Worm (Caenorhabditis elegans) whole organism, L3 larva: ENCODE measurements around the gene C06B3.1.

Experiments used
- R02D3.7 ChIP-seq: fragments of 150-350 bp; optimal IDR thresholded peaks from 2 replicates; lab custom pipeline; 2014; ENCODE audit warnings: missing biosample characterization, missing genetic modification characterization
- ZK546.5 ChIP-seq: sonication (generic microtip); optimal IDR thresholded peaks from 2 replicates; lab custom pipeline; 2017; ENCODE audit warnings: missing biosample characterization, missing genetic modification characterization
- aly-2 ChIP-seq: fragments of 150-350 bp; optimal IDR thresholded peaks from 2 replicates; lab custom pipeline; 2014; ENCODE audit warnings: missing biosample characterization, missing genetic modification characterization
- ceh-16 ChIP-seq: sonication (generic microtip); optimal IDR thresholded peaks from 2 replicates; lab custom pipeline; 2017; ENCODE audit warnings: missing biosample characterization, missing genetic modification characterization
- ceh-82 ChIP-seq: fragments of 150-350 bp; optimal IDR thresholded peaks from 2 replicates; lab custom pipeline; 2014; ENCODE audit warnings: missing biosample characterization, missing genetic modification characterization
- ceh-9 ChIP-seq: sonication (generic microtip); optimal IDR thresholded peaks from 2 replicates; lab custom pipeline; 2018; ENCODE audit warnings: missing biosample characterization, missing genetic modification characterization
- daf-12 ChIP-seq: fragments of 150-350 bp; optimal IDR thresholded peaks from 2 replicates; lab custom pipeline; 2014; ENCODE audit warnings: missing biosample characterization, missing genetic modification reagents, missing genetic modification characterization
- egl-27 ChIP-seq: sonication (generic microtip); optimal IDR thresholded peaks from 4 replicates; lab custom pipeline; 2017; ENCODE audit warnings: missing biosample characterization, missing genetic modification reagents, missing genetic modification characterization
- elt-1 ChIP-seq: fragments of 150-350 bp; optimal IDR thresholded peaks from 2 replicates; lab custom pipeline; 2014; ENCODE audit warnings: missing biosample characterization, missing genetic modification characterization
- elt-2 ChIP-seq: sonication (generic microtip); optimal IDR thresholded peaks from 2 replicates; lab custom pipeline; 2016; ENCODE audit warnings: missing genetic modification reagents, mild to moderate bottlenecking, missing genetic modification characterization, missing compliant biosample characterization
- fkh-10 ChIP-seq: sonication (generic microtip); optimal IDR thresholded peaks from 2 replicates; lab custom pipeline; 2017; ENCODE audit warnings: missing biosample characterization, missing genetic modification reagents, missing genetic modification characterization
- fkh-2 ChIP-seq: fragments of 150-350 bp; optimal IDR thresholded peaks from 2 replicates; lab custom pipeline; 2014; ENCODE audit warnings: missing biosample characterization, missing genetic modification reagents, missing genetic modification characterization
- fos-1 ChIP-seq: fragments of 150-350 bp; optimal IDR thresholded peaks from 2 replicates; lab custom pipeline; 2014; ENCODE audit warnings: missing biosample characterization, missing genetic modification characterization
- hmg-11 ChIP-seq: sonication (generic microtip); optimal IDR thresholded peaks from 2 replicates; lab custom pipeline; 2016; ENCODE audit warnings: missing genetic modification characterization, missing compliant biosample characterization
- jun-1 ChIP-seq: fragments of 150-350 bp; optimal IDR thresholded peaks from 2 replicates; lab custom pipeline; 2014; ENCODE audit warnings: missing biosample characterization, missing genetic modification reagents, missing genetic modification characterization
- lsy-12 ChIP-seq: sonication (generic microtip); optimal IDR thresholded peaks from 2 replicates; lab custom pipeline; 2016; ENCODE audit warnings: mild to moderate bottlenecking, missing genetic modification characterization, missing compliant biosample characterization
- mdl-1 ChIP-seq: fragments of 150-350 bp; optimal IDR thresholded peaks from 2 replicates; lab custom pipeline; 2014; ENCODE audit warnings: missing biosample characterization, missing genetic modification characterization
- mml-1 ChIP-seq: fragments of 150-350 bp; sonication (generic microtip); optimal IDR thresholded peaks from 3 replicates; lab custom pipeline; 2014; ENCODE audit warnings: missing biosample characterization, missing genetic modification characterization
- nfya-1 ChIP-seq: sonication (generic microtip); optimal IDR thresholded peaks from 2 replicates; lab custom pipeline; 2017; ENCODE audit warnings: missing genetic modification characterization, mild to moderate bottlenecking, missing compliant biosample characterization, antibody characterized with exemption, moderate library complexity; ENCODE audit not compliant: insufficient read depth
- nhr-11 ChIP-seq: fragments of 150-350 bp; optimal IDR thresholded peaks from 2 replicates; lab custom pipeline; 2014; ENCODE audit warnings: missing biosample characterization, missing genetic modification characterization
- nhr-237 ChIP-seq: fragments of 150-350 bp; optimal IDR thresholded peaks from 2 replicates; lab custom pipeline; 2014; ENCODE audit warnings: missing biosample characterization, missing genetic modification characterization
- nhr-25 ChIP-seq: sonication (generic microtip); optimal IDR thresholded peaks from 2 replicates; lab custom pipeline; 2017; ENCODE audit warnings: missing biosample characterization, missing genetic modification characterization
- nhr-28 ChIP-seq: fragments of 150-350 bp; optimal IDR thresholded peaks from 2 replicates; lab custom pipeline; 2014; ENCODE audit warnings: missing biosample characterization, missing genetic modification characterization
- nhr-43 ChIP-seq: sonication (generic microtip); optimal IDR thresholded peaks from 2 replicates; lab custom pipeline; 2016; ENCODE audit warnings: mild to moderate bottlenecking, missing genetic modification characterization, missing compliant biosample characterization; ENCODE audit not compliant: poor library complexity, severe bottlenecking
- nhr-77 ChIP-seq: fragments of 150-350 bp; optimal IDR thresholded peaks from 2 replicates; lab custom pipeline; 2014; ENCODE audit warnings: missing biosample characterization, missing genetic modification characterization
- pqm-1 ChIP-seq: fragments of 150-350 bp; optimal IDR thresholded peaks from 2 replicates; lab custom pipeline; 2017; ENCODE audit warnings: missing biosample characterization, missing genetic modification characterization, inconsistent platforms
- sea-2 ChIP-seq: fragments of 150-350 bp; sonication (generic microtip); optimal IDR thresholded peaks from 4 replicates; lab custom pipeline; 2014; ENCODE audit warnings: missing biosample characterization, missing genetic modification reagents, missing genetic modification characterization
- skn-1 ChIP-seq: fragments of 150-350 bp; optimal IDR thresholded peaks from 2 replicates; lab custom pipeline; 2014; ENCODE audit warnings: missing biosample characterization, missing genetic modification characterization
- snpc-4 ChIP-seq: fragments of 150-350 bp; optimal IDR thresholded peaks from 2 replicates; lab custom pipeline; 2014; ENCODE audit warnings: missing biosample characterization, missing genetic modification characterization
- tbx-2 ChIP-seq: sonication (generic microtip); optimal IDR thresholded peaks from 2 replicates; lab custom pipeline; 2016; ENCODE audit warnings: mild to moderate bottlenecking, missing genetic modification characterization, missing compliant biosample characterization
- unc-39 ChIP-seq: sonication (generic microtip); optimal IDR thresholded peaks from 4 replicates; lab custom pipeline; 2017; ENCODE audit warnings: missing biosample characterization, missing genetic modification characterization
- unc-62 ChIP-seq: fragments of 150-350 bp; sonication (generic microtip); optimal IDR thresholded peaks from 4 replicates; lab custom pipeline; 2014; ENCODE audit warnings: missing biosample characterization, missing genetic modification reagents, missing genetic modification characterization
- zag-1 ChIP-seq: fragments of 150-350 bp; optimal IDR thresholded peaks from 2 replicates; lab custom pipeline; 2014; ENCODE audit warnings: missing biosample characterization, missing genetic modification characterization
- ztf-4 ChIP-seq: fragments of 150-350 bp; optimal IDR thresholded peaks from 2 replicates; lab custom pipeline; 2014; ENCODE audit warnings: missing biosample characterization, missing genetic modification characterization

C06B3.1 gene

DNA sequence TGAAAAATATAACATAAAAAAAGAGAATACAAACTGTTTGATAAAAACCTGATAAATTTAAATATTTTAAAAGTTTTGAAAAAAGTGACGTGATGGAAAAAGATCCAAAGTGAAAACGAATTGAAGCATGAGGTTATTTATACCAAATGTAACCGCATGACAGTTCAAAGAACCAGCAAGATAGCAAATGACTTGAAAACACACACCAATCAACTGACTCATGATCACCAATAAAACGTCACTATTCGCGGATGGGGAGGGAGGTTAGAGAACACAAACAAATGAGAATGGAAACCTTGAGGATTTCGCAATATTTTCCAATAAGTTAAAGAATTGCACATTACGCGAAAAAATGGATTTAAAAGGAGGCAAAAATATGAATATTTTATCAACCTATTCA is 6.8 kb downstream of the C06B3.1 start, which contains the start of gene C06B3.7 (continued):
- TF ChIP-seq ZK546.5 (tag; lab: Kevin White, UChicago) (no peak), nhr-237 (no peak), ceh-9 (tag; lab: Kevin White, UChicago) (no peak), lsy-12 (peak; percentile 16), nhr-28 (tag; lab: Kevin White, UChicago) (no peak), zag-1 (tag; lab: Kevin White, UChicago) (no peak), skn-1 (tag; lab: Kevin White, UChicago) (peak; percentile 72)

DNA sequence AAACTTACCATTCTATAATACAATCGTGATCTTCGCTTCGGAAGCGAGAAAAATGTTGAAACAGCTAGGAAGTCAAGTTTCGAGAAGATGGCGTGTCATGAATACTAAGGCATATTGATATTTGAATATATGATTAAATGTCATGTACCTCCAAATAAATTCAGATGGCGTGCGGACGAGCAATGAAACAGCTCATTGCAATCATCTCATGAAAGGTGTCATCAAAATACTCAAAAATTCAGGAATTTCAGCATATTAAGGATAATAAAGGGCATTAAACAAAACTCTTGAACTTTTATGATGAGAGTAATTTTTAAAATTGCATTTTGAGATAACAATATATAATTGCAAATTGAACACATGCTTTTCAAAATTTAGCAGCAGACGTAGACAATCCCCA is 12.8 kb downstream of the C06B3.1 start, which contains the start of gene gcy-32:
TSS of gene gcy-32 (minus strand) at position 101 of the 400 bp plus-strand sequence.
- TF ChIP-seq ceh-82 (tag; lab: Kevin White, UChicago) (no peak), hmg-11 (no peak), R02D3.7 (tag; lab: Kevin White, UChicago) (no peak), fkh-10 (GFP tag; lab: Kevin White, UChicago) (no peak), nhr-11 (no peak), unc-39 (tag; lab: Kevin White, UChicago) (no peak), zag-1 (tag; lab: Kevin White, UChicago) (no peak), sea-2 (no peak)

DNA sequence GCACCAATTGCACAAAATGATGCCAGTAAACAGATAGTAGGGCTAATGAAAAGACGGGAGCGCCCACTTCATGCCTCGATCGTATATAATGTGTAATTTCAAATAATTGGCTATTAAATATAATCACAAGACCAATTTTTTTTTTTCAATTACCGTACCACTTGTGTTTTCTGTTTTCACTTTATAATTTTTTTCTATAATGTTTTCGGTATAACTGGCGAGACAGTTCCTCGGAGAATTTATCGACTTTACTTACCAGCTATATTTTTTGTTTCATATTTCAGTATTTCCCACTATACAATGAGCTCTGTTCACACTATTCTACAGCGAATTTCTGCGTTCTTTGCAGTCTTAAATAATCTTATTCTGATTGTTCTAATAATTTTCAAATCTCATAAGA is 13.6 kb downstream of the C06B3.1 start, which contains the start of gene str-252:
TSS of gene str-252 (plus strand) at position 301 of the 400 bp plus-strand sequence.
- TF ChIP-seq aly-2 (tag; lab: Kevin White, UChicago) (no peak), tbx-2 (tag; lab: Kevin White, UChicago) (no peak)

DNA sequence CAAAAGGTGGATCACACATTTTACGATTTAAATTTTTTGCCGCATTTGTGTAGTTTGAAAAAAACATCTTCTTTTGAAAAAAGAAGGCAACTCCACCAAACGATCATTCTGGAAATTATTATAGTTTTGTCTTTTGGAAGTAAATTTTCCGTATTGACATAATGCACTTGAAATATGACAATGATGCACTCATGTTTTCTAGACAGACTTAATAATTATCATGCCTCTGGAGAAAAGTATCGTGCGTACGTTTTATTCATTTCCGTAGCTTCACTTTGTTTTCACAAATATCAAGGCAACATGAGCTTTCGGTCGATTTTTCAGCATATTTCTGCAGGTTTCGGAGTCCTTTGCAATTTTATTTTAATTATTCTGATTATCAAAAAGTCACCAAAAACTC is 15.7 kb downstream of the C06B3.1 start, which contains the start of gene str-250:
TSS of gene str-250 (plus strand) at position 301 of the 400 bp plus-strand sequence.
- TF ChIP-seq daf-12 (tag; lab: Kevin White, UChicago) (no peak), nhr-11 (no peak), egl-27 (tag; lab: Kevin White, UChicago) (no peak), fkh-10 (GFP tag; lab: Kevin White, UChicago) (no peak), mdl-1 (tag; lab: Kevin White, UChicago) (no peak), pqm-1 (tag; lab: Kevin White, UChicago) (no peak), snpc-4 (tag; lab: Kevin White, UChicago) (no peak), nfya-1 (tag; lab: Kevin White, UChicago) (no peak), jun-1 (no peak), lsy-12 (no peak)

DNA sequence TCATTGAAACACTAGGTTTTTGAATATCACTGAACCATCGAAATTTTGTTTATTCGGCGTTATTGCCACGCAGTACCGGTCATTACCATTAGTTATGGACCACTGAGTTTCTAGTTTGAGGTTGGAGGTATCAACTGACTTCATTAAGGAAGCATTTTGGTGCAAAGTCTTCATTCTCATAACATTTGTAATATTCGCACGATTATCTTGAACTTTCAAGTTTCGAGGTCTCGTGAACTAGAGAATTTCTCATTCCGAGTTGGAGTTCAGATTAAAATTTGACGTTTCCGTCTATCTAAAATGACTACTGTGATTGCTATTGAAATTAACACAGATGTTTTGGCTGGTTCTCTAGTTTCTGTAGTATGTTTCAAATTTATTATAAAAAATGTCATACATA is 18.1 kb downstream of the C06B3.1 start, which contains the start of gene srx-42:
TSS of gene srx-42 (plus strand) at position 301 of the 400 bp plus-strand sequence.
- TF ChIP-seq unc-62 (GFP tag; lab: Kevin White, UChicago) (no peak), daf-12 (tag; lab: Kevin White, UChicago) (no peak), ztf-4 (tag; lab: Kevin White, UChicago) (no peak), nhr-77 (no peak), ceh-16 (tag; lab: Kevin White, UChicago) (no peak), nhr-43 (tag; lab: Kevin White, UChicago) (no peak), hmg-11 (no peak), skn-1 (tag; lab: Kevin White, UChicago) (no peak), nhr-25 (no peak), tbx-2 (tag; lab: Kevin White, UChicago) (no peak), fkh-2 (tag; lab: Kevin White, UChicago) (no peak), elt-2 (no peak), fos-1 (no peak), jun-1 (no peak), aly-2 (tag; lab: Kevin White, UChicago) (no peak), elt-1 (tag; lab: Kevin White, UChicago) (no peak), mml-1 (tag; lab: Kevin White, UChicago) (no peak)
